Worm (Caenorhabditis elegans) whole organism, young adult: Measurements from ENCODE around the gene srsx-28.

Experiments
- pbrm-1 ChIP-seq: fragments of 200-800 bp; sonication (Bioruptor generic); IDR thresholded peaks from 2 replicates; pipeline ENCODE4 v1.3.6; 2022; ENCODE audit warnings: missing genetic modification reagents, missing genetic modification characterization, missing compliant biosample characterization
- snpc-3.4 ChIP-seq: sonication (generic microtip); optimal IDR thresholded peaks from 2 replicates; lab custom pipeline; 2017; ENCODE audit warnings: missing genetic modification characterization, mild to moderate bottlenecking, missing compliant biosample characterization, antibody characterized with exemption, moderate library complexity, missing genotype, missing genetic modification reagents

DNA sequence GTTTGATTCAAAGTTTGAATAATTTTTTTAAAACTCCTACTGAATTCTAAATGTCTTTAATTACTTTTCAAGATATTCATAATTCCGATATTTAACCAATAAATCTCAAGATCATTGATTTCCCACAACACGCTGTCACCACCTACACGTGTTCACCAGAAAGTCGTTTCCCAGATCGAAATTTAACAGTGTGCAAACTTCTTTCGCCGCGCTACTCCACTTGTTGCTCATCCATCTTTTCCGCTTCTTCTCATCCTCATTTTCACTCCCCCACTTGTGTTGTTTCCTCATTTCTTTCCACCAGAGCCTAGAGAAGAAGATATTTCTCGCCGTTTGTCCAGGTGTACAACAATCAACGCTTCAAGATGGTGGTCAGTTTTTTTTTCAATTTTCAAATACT, 6.7 kb upstream of the srsx-28 start, which contains the start of gene C51E3.9:
- TF ChIP-seq pbrm-1 (GFP tag; lab: Robert Waterston, UW), result no peak
- TF ChIP-seq snpc-3.4 (tag; lab: Kevin White, UChicago), result no peak
